Worm (Caenorhabditis elegans) whole organism, midembryonic: Measurements from ENCODE around the gene acdh-8.

Experiments used
- T22C8.4 ChIP-seq: fragments of 200-800 bp; sonication (Bioruptor generic); IDR thresholded peaks from 2 replicates; pipeline ENCODE4 v1.3.6; 2022; ENCODE audit warnings: missing genetic modification characterization, missing compliant biosample characterization
- cog-1 ChIP-seq: sonication (generic microtip); optimal IDR thresholded peaks from 2 replicates; lab custom pipeline; 2016; ENCODE audit warnings: missing genetic modification characterization, missing compliant biosample characterization
- flt-1 ChIP-seq: fragments of 200-800 bp; sonication (Bioruptor generic); IDR thresholded peaks from 2 replicates; pipeline ENCODE4 v1.3.6; 2022; ENCODE audit warnings: missing genetic modification characterization, missing compliant biosample characterization
- klf-2 ChIP-seq: fragments of 200-800 bp; sonication (Bioruptor generic); conservative IDR thresholded peaks from 2 replicates; pipeline ENCODE4 v1.3.6; 2022; ENCODE audit warnings: missing genetic modification reagents, missing genetic modification characterization, missing compliant biosample characterization
- med-1 ChIP-seq: sonication (generic microtip); optimal IDR thresholded peaks from 2 replicates; lab custom pipeline; 2017; ENCODE audit warnings: missing genetic modification characterization, mild to moderate bottlenecking, missing compliant biosample characterization, antibody characterized with exemption, missing genetic modification reagents; ENCODE audit not compliant: insufficient read depth
- ref-1 ChIP-seq: fragments of 200-800 bp; sonication (Bioruptor generic); conservative IDR thresholded peaks from 2 replicates; pipeline ENCODE4 v1.3.6; 2022; ENCODE audit warnings: missing genetic modification reagents, missing genetic modification characterization, missing compliant biosample characterization
- tab-1 ChIP-seq: fragments of 200-800 bp; sonication (Bioruptor generic); IDR thresholded peaks from 2 replicates; pipeline ENCODE4 v1.3.6; 2022; ENCODE audit warnings: missing genetic modification characterization, missing compliant biosample characterization
- ztf-23 ChIP-seq: fragments of 200-800 bp; sonication (Bioruptor generic); IDR thresholded peaks from 2 replicates; pipeline ENCODE4 v1.3.6; 2022; ENCODE audit warnings: missing genetic modification reagents, missing genetic modification characterization, missing compliant biosample characterization
- ztf-29 ChIP-seq: fragments of 200-800 bp; sonication (Bioruptor generic); IDR thresholded peaks from 2 replicates; pipeline ENCODE4 v1.3.6; 2022; ENCODE audit warnings: missing genetic modification reagents, missing genetic modification characterization, missing compliant biosample characterization

ce11 chrII:5806563-5806962, 12.3 kb downstream of the acdh-8 start:
- TF ChIP-seq flt-1 (GFP tag; lab: Robert Waterston, UW), result no peak
- TF ChIP-seq med-1 (GFP tag; lab: Kevin White, UChicago), result no peak
- TF ChIP-seq ztf-29 (GFP tag; lab: Robert Waterston, UW), result no peak
- no peak for TF ChIP-seq klf-2
- no peak for TF ChIP-seq cog-1 (tag; lab: Kevin White, UChicago)
- no peak for TF ChIP-seq T22C8.4 (GFP tag; lab: Robert Waterston, UW)
- TF ChIP-seq tab-1 (GFP tag; lab: Robert Waterston, UW), result no peak
- TF ChIP-seq ztf-23 (GFP tag; lab: Robert Waterston, UW), result no peak
- no peak for TF ChIP-seq ref-1 (GFP tag; lab: Robert Waterston, UW)
